Fruit fly (Drosophila melanogaster) whole organism, prepupa: Measurements from ENCODE around the gene CG15027.

Experiments
- CG11294 ChIP-seq: fragments of 200-800 bp; sonication (Bioruptor generic); IDR thresholded peaks from 2 replicates; pipeline ENCODE4 v1.3.6; 2022; ENCODE audit warnings: missing biosample characterization, missing genetic modification characterization
- CG11902 ChIP-seq: fragments of 200-800 bp; sonication (Bioruptor generic); optimal IDR thresholded peaks from 3 replicates; lab custom pipeline; 2016; ENCODE audit warnings: missing biosample characterization, missing genetic modification characterization
- CG6792 ChIP-seq: fragments of 200-800 bp; sonication (Bioruptor generic); optimal IDR thresholded peaks from 3 replicates; lab custom pipeline; 2016; ENCODE audit warnings: missing biosample characterization, missing genetic modification characterization
- CG6808 ChIP-seq: fragments of 200-800 bp; sonication (Bioruptor generic); optimal IDR thresholded peaks from 3 replicates; lab custom pipeline; 2017; ENCODE audit warnings: missing biosample characterization, missing genetic modification characterization, mild to moderate bottlenecking, moderate library complexity, missing genetic modification reagents
- CG6854 ChIP-seq: fragments of 200-800 bp; sonication (Bioruptor generic); optimal IDR thresholded peaks from 2 replicates; lab custom pipeline; 2017; ENCODE audit warnings: missing biosample characterization, mild to moderate bottlenecking, missing genetic modification characterization
- Gug ChIP-seq: fragments of 200-800 bp; sonication (Bioruptor generic); IDR thresholded peaks from 2 replicates; pipeline ENCODE4 v1.3.6; 2022; ENCODE audit warnings: missing biosample characterization, missing genetic modification characterization
- Hr39 ChIP-seq: fragments of 200-800 bp; sonication (Bioruptor generic); optimal IDR thresholded peaks from 2 replicates; lab custom pipeline; 2016; ENCODE audit warnings: missing biosample characterization, missing genetic modification characterization
- OdsH ChIP-seq: fragments of 200-800 bp; sonication (Bioruptor generic); optimal IDR thresholded peaks from 3 replicates; lab custom pipeline; 2016; ENCODE audit warnings: missing biosample characterization, missing genetic modification characterization
- Sox15 ChIP-seq: fragments of 200-800 bp; sonication (Bioruptor generic); optimal IDR thresholded peaks from 3 replicates; lab custom pipeline; 2016; ENCODE audit warnings: missing biosample characterization, missing genetic modification characterization
- cyc ChIP-seq: fragments of 200-800 bp; sonication (Bioruptor generic); optimal IDR thresholded peaks from 3 replicates; lab custom pipeline; 2016; ENCODE audit warnings: missing biosample characterization, missing genetic modification characterization
- dac ChIP-seq: fragments of 200-800 bp; sonication (Bioruptor generic); optimal IDR thresholded peaks from 2 replicates; lab custom pipeline; 2017; ENCODE audit warnings: missing biosample characterization, mild to moderate bottlenecking, missing genetic modification characterization
- fkh ChIP-seq: fragments of 200-800 bp; sonication (Bioruptor generic); optimal IDR thresholded peaks from 3 replicates; lab custom pipeline; 2017; ENCODE audit warnings: missing biosample characterization, mild to moderate bottlenecking, missing genetic modification characterization, moderate library complexity
- vri ChIP-seq: fragments of 200-800 bp; sonication (Bioruptor generic); optimal IDR thresholded peaks from 3 replicates; lab custom pipeline; 2016; ENCODE audit warnings: missing biosample characterization, mild to moderate bottlenecking, missing genetic modification characterization

DNA sequence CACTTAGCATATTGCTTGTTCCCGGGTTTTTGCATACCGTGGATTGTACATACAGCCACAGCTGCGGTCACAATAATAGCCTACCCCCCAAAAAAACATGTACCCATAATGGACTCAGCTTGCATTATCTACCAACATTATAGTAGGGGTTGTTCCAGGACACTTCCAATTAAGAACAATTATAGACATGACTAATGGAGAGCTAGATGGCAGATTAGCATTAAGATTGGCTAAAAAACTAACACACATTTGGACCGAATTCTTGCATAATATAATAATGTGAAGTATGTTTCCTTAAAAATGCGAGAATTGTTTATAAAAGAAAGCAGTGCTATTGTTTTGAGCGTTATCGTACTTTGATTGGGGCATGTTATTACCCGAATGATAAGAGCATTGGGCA lies 4.7 kb upstream of the CG15027 start:
- TF ChIP-seq OdsH (GFP tag; lab: Kevin White, UChicago): no peak
- TF ChIP-seq CG6792: no peak
- TF ChIP-seq Hr39 (GFP tag; lab: Kevin White, UChicago): peak; percentile 7
- TF ChIP-seq CG11902 (GFP tag; lab: Kevin White, UChicago): no peak
- no peak for TF ChIP-seq dac (GFP tag; lab: Kevin White, UChicago)
- TF ChIP-seq vri (GFP tag; lab: Kevin White, UChicago): no peak
- no peak for TF ChIP-seq Gug (GFP tag; lab: Robert Waterston, UW)
- no peak for TF ChIP-seq CG11294 (GFP tag; lab: Robert Waterston, UW)
- no peak for TF ChIP-seq cyc
- no peak for TF ChIP-seq Sox15
- TF ChIP-seq CG6808 (GFP tag; lab: Kevin White, UChicago): no peak
- TF ChIP-seq CG6854 (GFP tag; lab: Kevin White, UChicago): no peak
- TF ChIP-seq fkh (GFP tag; lab: Kevin White, UChicago): no peak
